Fruit fly (Drosophila melanogaster): ENCODE data around the gene Wnt5.

DNA sequence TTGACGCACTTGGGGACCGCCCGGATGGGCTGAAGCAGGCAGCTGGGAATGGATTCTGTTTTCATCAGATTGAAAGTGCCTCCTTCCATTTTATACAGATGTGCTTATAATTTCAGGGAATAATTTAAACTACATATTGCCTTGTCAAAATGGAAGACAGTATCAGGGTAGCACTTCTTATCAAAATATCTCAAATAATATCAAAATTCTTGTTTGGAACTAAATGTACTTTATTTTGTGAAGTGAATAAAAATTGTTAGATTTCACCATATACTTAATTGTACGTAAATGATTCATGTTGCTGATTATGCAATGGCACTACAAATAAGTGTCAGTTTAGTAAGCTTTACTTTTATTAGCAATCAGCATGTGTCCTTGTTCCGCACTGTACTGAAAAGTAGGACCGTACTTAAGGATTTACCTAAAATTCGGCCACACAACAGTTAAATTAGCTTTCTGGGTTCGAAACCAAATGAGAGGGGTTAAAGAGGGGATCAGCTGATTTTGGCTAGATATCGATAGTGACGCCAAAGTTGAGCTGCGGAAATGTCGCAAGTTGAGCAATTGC, 23.0 kb upstream of the Wnt5 start, which contains the start of the genes CG15042 and CG15047:
- TF ChIP-seq CG6854 (GFP tag; optimal IDR thresholded peaks at IDR 0.05) (no peak), Hr4 (GFP tag; optimal IDR thresholded peaks at IDR 0.05) (no peak), CG11762 (GFP tag; optimal IDR thresholded peaks at IDR 0.05; ENCODE audit: insufficient read depth) (no peak), Ets96B (tag; optimal IDR thresholded peaks at IDR 0.05) (no peak), OdsH (GFP tag; optimal IDR thresholded peaks at IDR 0.05) (no peak), CG16779 (tag; optimal IDR thresholded peaks at IDR 0.05) (no peak)

All from whole organism, prepupa.